Worm (Caenorhabditis elegans) whole organism, young adult: Measurements from ENCODE around the gene arl-3.
A peak's percentile ranks its signal among the peaks of the same experiment; 100 is the strongest.
"Not testable (repeated sequence)": the region's sequence is repeated elsewhere in the genome, so short reads cannot be mapped to it uniquely, and the experiment has no call there.

Experiments used
- F55B11.4 ChIP-seq: sonication (generic microtip); optimal IDR thresholded peaks from 2 replicates; lab custom pipeline; 2016; ENCODE audit warnings: missing compliant biosample characterization, missing genetic modification characterization, borderline replicate concordance; ENCODE audit not compliant: insufficient read depth
- ZK185.1 ChIP-seq: sonication (generic microtip); optimal IDR thresholded peaks from 2 replicates; lab custom pipeline; 2016; ENCODE audit warnings: mild to moderate bottlenecking, missing genetic modification characterization, missing compliant biosample characterization; ENCODE audit not compliant: poor library complexity, severe bottlenecking
- attf-3 ChIP-seq: fragments of 200-800 bp; sonication (Bioruptor generic); conservative IDR thresholded peaks from 2 replicates; pipeline ENCODE4 v1.3.6; 2022; ENCODE audit warnings: missing genetic modification reagents, missing genetic modification characterization, missing compliant biosample characterization
- egrh-3 ChIP-seq: fragments of 200-800 bp; sonication (Bioruptor generic); IDR thresholded peaks from 2 replicates; pipeline ENCODE4 v1.3.6; 2022; ENCODE audit warnings: missing genetic modification reagents, missing genetic modification characterization, missing compliant biosample characterization
- ets-4 ChIP-seq: fragments of 200-800 bp; sonication (Bioruptor generic); optimal IDR thresholded peaks from 2 replicates; lab custom pipeline; 2018; ENCODE audit warnings: mild to moderate bottlenecking, missing genetic modification characterization, missing compliant biosample characterization
- him-1 ChIP-seq: sonication (generic microtip); optimal IDR thresholded peaks from 2 replicates; lab custom pipeline; 2016; ENCODE audit warnings: missing genotype, missing genetic modification reagents, missing genetic modification characterization, missing compliant biosample characterization
- hlh-26 ChIP-seq: fragments of 200-800 bp; sonication (Bioruptor generic); conservative IDR thresholded peaks from 2 replicates; pipeline ENCODE4 v1.3.6; 2022; ENCODE audit warnings: missing genetic modification reagents, missing genetic modification characterization, missing compliant biosample characterization
- lsl-1 ChIP-seq: fragments of 200-800 bp; sonication (Bioruptor generic); optimal IDR thresholded peaks from 2 replicates; lab custom pipeline; 2018; ENCODE audit warnings: mild to moderate bottlenecking, missing genetic modification characterization, moderate library complexity, missing compliant biosample characterization
- nhr-120 ChIP-seq: fragments of 200-800 bp; sonication (Bioruptor generic); IDR thresholded peaks from 2 replicates; pipeline ENCODE4 v1.3.6; 2022; ENCODE audit warnings: missing genetic modification characterization, missing compliant biosample characterization
- rcor-1 ChIP-seq: fragments of 200-800 bp; sonication (Bioruptor generic); IDR thresholded peaks from 2 replicates; pipeline ENCODE4 v1.3.6; 2022; ENCODE audit warnings: missing genetic modification reagents, missing genetic modification characterization, missing compliant biosample characterization
- sea-2 ChIP-seq: fragments of 200-800 bp; sonication (Bioruptor generic); IDR thresholded peaks from 2 replicates; pipeline ENCODE4 v1.3.6; 2022; ENCODE audit warnings: missing genetic modification characterization, missing compliant biosample characterization

DNA sequence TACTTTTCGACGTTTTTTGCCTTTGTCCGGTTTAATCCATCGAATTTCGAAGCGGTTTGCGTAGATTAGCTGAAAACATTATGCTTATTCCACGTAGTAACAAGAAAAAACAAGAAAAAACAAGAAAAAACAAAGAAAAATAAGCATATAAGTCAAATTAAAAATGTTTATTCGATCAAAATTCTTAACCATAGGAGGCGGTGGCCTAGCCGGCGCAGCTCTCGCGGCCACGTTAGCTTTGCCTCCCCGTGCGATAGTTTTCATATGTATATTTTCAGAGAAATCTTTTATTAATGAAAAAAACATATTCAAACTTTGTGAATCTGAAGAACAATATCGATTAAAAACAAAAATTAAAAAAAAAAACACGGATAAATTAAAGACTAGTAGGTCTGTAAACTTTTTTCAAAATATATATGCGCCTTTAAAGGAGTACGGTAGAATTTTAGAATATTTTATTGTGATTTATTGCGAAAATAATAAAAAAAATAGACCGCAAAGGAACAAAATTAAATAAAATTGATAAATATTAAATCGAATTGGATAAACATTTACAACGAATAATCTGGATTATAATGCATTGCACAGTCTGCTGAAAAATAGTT lies 42.4 kb upstream of the arl-3 start:
- TF ChIP-seq rcor-1 (GFP tag; lab: Robert Waterston, UW); sea-2 (GFP tag; lab: Robert Waterston, UW); F55B11.4 (tag; lab: Kevin White, UChicago); him-1 (tag; lab: Kevin White, UChicago); ets-4 (GFP tag; lab: Kevin White, UChicago); ZK185.1 (tag; lab: Kevin White, UChicago); nhr-120 (GFP tag; lab: Robert Waterston, UW); attf-3; hlh-26 (GFP tag; lab: Robert Waterston, UW): not testable (repeated sequence)
- TF ChIP-seq egrh-3 (peak; percentile 53; the same call in 1 of the 2 replicates), lsl-1 (GFP tag; lab: Kevin White, UChicago) (peak; percentile 78)
